Worm (Caenorhabditis elegans): ENCODE measurements around the gene his-8.

his-8 gene

ce11 chrV:8500348-8500747, 32.5 kb downstream of the his-8 start (continued):
- peak; percentile 99 for TF ChIP-seq Y95B8A.8 (GFP tag; IDR thresholded peaks at IDR 0.05)
- peak; percentile 28 for TF ChIP-seq unc-62 (GFP tag; optimal IDR thresholded peaks at IDR 0.05)
- peak; percentile 77 for TF ChIP-seq sdz-38 (tag; optimal IDR thresholded peaks at IDR 0.05)
- peak; percentile 98 for TF ChIP-seq hmg-20 (GFP tag; IDR thresholded peaks at IDR 0.05)
- peak; percentile 94 for TF ChIP-seq madf-6 (GFP tag; IDR thresholded peaks at IDR 0.05)
- peak; percentile 82 for TF ChIP-seq lsl-1 (GFP tag; optimal IDR thresholded peaks at IDR 0.05)
- TF ChIP-seq nhr-179 (tag; optimal IDR thresholded peaks at IDR 0.05), result peak; percentile 90
- TF ChIP-seq ceh-27 (GFP tag; optimal IDR thresholded peaks at IDR 0.05), result peak; percentile 99
- TF ChIP-seq ekl-4 (GFP tag; IDR thresholded peaks at IDR 0.05), result peak; percentile 99
- peak; percentile 96 for TF ChIP-seq let-526 (GFP tag; IDR thresholded peaks at IDR 0.05)
- peak; percentile 64 for TF ChIP-seq efl-1 (GFP tag; optimal IDR thresholded peaks at IDR 0.05)
- peak; percentile 93 for TF ChIP-seq hsf-1 (GFP tag; IDR thresholded peaks at IDR 0.05)
- TF ChIP-seq ztf-3 (GFP tag; optimal IDR thresholded peaks at IDR 0.05), result peak; percentile 90
- TF ChIP-seq sptf-2 (GFP tag; optimal IDR thresholded peaks at IDR 0.05), result peak; percentile 100
- peak; percentile 98 for TF ChIP-seq rcor-1 (GFP tag; IDR thresholded peaks at IDR 0.05)
- TF ChIP-seq F22D6.2 (tag; optimal IDR thresholded peaks at IDR 0.05), result peak; percentile 91
- peak; percentile 100 for TF ChIP-seq tbp1 (GFP tag; optimal IDR thresholded peaks at IDR 0.05)
- peak; percentile 100 for TF ChIP-seq zim-3 (tag; optimal IDR thresholded peaks at IDR 0.05)
- peak; percentile 93 for TF ChIP-seq gei-17 (GFP tag; optimal IDR thresholded peaks at IDR 0.05)
- peak; percentile 98 for TF ChIP-seq atf-7 (tag; optimal IDR thresholded peaks at IDR 0.05)
- peak; percentile 90 for TF ChIP-seq lir-1 (GFP tag; conservative IDR thresholded peaks at IDR 0.05)
- peak; percentile 98 for TF ChIP-seq pbrm-1 (GFP tag; IDR thresholded peaks at IDR 0.05)
- TF ChIP-seq sea-2 (GFP tag; IDR thresholded peaks at IDR 0.05), result peak; percentile 99
- TF ChIP-seq F57A8.1 (GFP tag; optimal IDR thresholded peaks at IDR 0.05), result peak; percentile 100
- TF ChIP-seq athp-1 (tag; optimal IDR thresholded peaks at IDR 0.05), result peak; percentile 100
- TF ChIP-seq F49E8.2 (tag; optimal IDR thresholded peaks at IDR 0.05; ENCODE audit: insufficient read depth), result peak; percentile 72
- TF ChIP-seq cebp-1 (GFP tag; IDR thresholded peaks at IDR 0.05), result peak; percentile 88
- TF ChIP-seq cebp-1 (tag; optimal IDR thresholded peaks at IDR 0.05), result peak; percentile 97
- TF ChIP-seq B0336.3 (GFP tag; IDR thresholded peaks at IDR 0.05), result peak; percentile 99
- TF ChIP-seq bed-1 (GFP tag; IDR thresholded peaks at IDR 0.05), result peak; percentile 99
- peak; percentile 94 for TF ChIP-seq Y53F4B.3 (GFP tag; IDR thresholded peaks at IDR 0.05)
- peak; percentile 94 for TF ChIP-seq attf-6 (GFP tag; IDR thresholded peaks at IDR 0.05)
- peak; percentile 100 for TF ChIP-seq chd-7 (tag; optimal IDR thresholded peaks at IDR 0.05)
- TF ChIP-seq dpl-1 (GFP tag; optimal IDR thresholded peaks at IDR 0.05), result peak; percentile 50
- peak; percentile 100 for TF ChIP-seq lag-1 (GFP tag; IDR thresholded peaks at IDR 0.05)
- TF ChIP-seq F39B2.1 (GFP tag; IDR thresholded peaks at IDR 0.05), result peak; percentile 97
- TF ChIP-seq F52B5.7 (tag; optimal IDR thresholded peaks at IDR 0.05), result peak; percentile 100
- peak; percentile 99 for TF ChIP-seq dox-1 (GFP tag; IDR thresholded peaks at IDR 0.05)
- peak; percentile 98 for TF ChIP-seq ccch-3 (GFP tag; optimal IDR thresholded peaks at IDR 0.05)
- peak; percentile 48 to 93 (median 55) for TF ChIP-seq lin-35 (GFP tag; optimal IDR thresholded peaks at IDR 0.05)
- peak; percentile 93 for TF ChIP-seq C06A6.2 (GFP tag; conservative IDR thresholded peaks at IDR 0.05)
- peak; percentile 100 for TF ChIP-seq nhr-27 (tag; optimal IDR thresholded peaks at IDR 0.05)
- TF ChIP-seq hrde-1 (tag; optimal IDR thresholded peaks at IDR 0.05; ENCODE audit: borderline replicate concordance), result peak; percentile 98
- peak; percentile 99 for TF ChIP-seq C17E4.6 (GFP tag; IDR thresholded peaks at IDR 0.05)
- TF ChIP-seq hmg-1.2 (GFP tag; IDR thresholded peaks at IDR 0.05), result peak; percentile 99
- peak; percentile 99 for TF ChIP-seq F57C9.4 (tag; optimal IDR thresholded peaks at IDR 0.05)
- TF ChIP-seq mes-4 (tag; optimal IDR thresholded peaks at IDR 0.05), result peak; percentile 96
- TF ChIP-seq tlf-1 (GFP tag; optimal IDR thresholded peaks at IDR 0.05), result peak; percentile 96

All from whole organism, young adult.